Worm (Caenorhabditis elegans) whole organism, mixed stage, embryonic: ENCODE measurements around the gene lact-7.

Experiments
- ceh-43 ChIP-seq: fragments of 200-800 bp; sonication (Bioruptor generic); optimal IDR thresholded peaks from 2 replicates; lab custom pipeline; 2018; ENCODE audit warnings: mild to moderate bottlenecking, missing genetic modification characterization, moderate library complexity, missing compliant biosample characterization
- elt-3 ChIP-seq: fragments of 150-350 bp; optimal IDR thresholded peaks from 2 replicates; lab custom pipeline; 2014; ENCODE audit warnings: missing biosample characterization, missing genetic modification characterization
- nhr-12 ChIP-seq: fragments of 150-350 bp; optimal IDR thresholded peaks from 2 replicates; lab custom pipeline; 2014; ENCODE audit warnings: missing biosample characterization, missing genetic modification characterization
- unc-62 ChIP-seq: fragments of 150-350 bp; optimal IDR thresholded peaks from 2 replicates; lab custom pipeline; 2014; ENCODE audit warnings: missing biosample characterization, missing genetic modification reagents, missing genetic modification characterization
- ztf-11 ChIP-seq: fragments of 150-350 bp; optimal IDR thresholded peaks from 2 replicates; lab custom pipeline; 2014; ENCODE audit warnings: missing biosample characterization, missing genetic modification characterization

ce11 chrX:11743723-11744122 is 15.2 kb upstream of the lact-7 start:
- TF ChIP-seq unc-62, result no peak
- TF ChIP-seq elt-3 (tag; lab: Kevin White, UChicago), result no peak
- no peak for TF ChIP-seq ceh-43 (GFP tag; lab: Kevin White, UChicago)
- TF ChIP-seq ztf-11 (tag; lab: Kevin White, UChicago), result no peak
- TF ChIP-seq nhr-12 (tag; lab: Kevin White, UChicago), result no peak
